Worm (Caenorhabditis elegans): ENCODE data around the gene F14F9.3.

- TF ChIP-seq elt-2 (tag; optimal IDR thresholded peaks at IDR 0.05): no peak
- TF ChIP-seq aha-1 (tag; optimal IDR thresholded peaks at IDR 0.05): no peak
- TF ChIP-seq lin-39 (tag; optimal IDR thresholded peaks at IDR 0.05): no peak
- no peak for TF ChIP-seq sox-4 (tag; optimal IDR thresholded peaks at IDR 0.05)
- TF ChIP-seq nhr-90 (tag; optimal IDR thresholded peaks at IDR 0.05; ENCODE audit: poor library complexity): no peak
- TF ChIP-seq nhr-28 (tag; optimal IDR thresholded peaks at IDR 0.05): no peak
- TF ChIP-seq skn-1 (tag; optimal IDR thresholded peaks at IDR 0.05): no peak
- TF ChIP-seq ceh-8 (GFP tag; optimal IDR thresholded peaks at IDR 0.05): no peak
- no peak for TF ChIP-seq blmp-1 (tag; optimal IDR thresholded peaks at IDR 0.05)
- TF ChIP-seq dsc-1 (tag; optimal IDR thresholded peaks at IDR 0.05): no peak
- no peak for TF ChIP-seq ama-1 (optimal IDR thresholded peaks at IDR 0.05)
Observed at ce11 chrV:5150880-5151279, 12.9 kb downstream of the F14F9.3 start, which contains the start of gene srh-130.
